Fruit fly (Drosophila melanogaster) whole organism, wandering third instar larva: ENCODE data around the gene lectin-37Da.
A peak's percentile ranks its signal among the peaks of the same experiment; 100 is the strongest.

Experiments
- Abd-B ChIP-seq: fragments of >200 bp; optimal IDR thresholded peaks from 2 replicates; lab custom pipeline; 2017; ENCODE audit warnings: missing biosample characterization, missing genetic modification characterization
- CG32264 ChIP-seq: fragments of 200-800 bp; sonication (Bioruptor generic); optimal IDR thresholded peaks from 2 replicates; lab custom pipeline; 2016; ENCODE audit warnings: missing biosample characterization, missing genetic modification characterization
- CG9705 ChIP-seq: fragments of 200-800 bp; sonication (Bioruptor generic); optimal IDR thresholded peaks from 2 replicates; lab custom pipeline; 2018; ENCODE audit warnings: missing biosample characterization, mild to moderate bottlenecking, missing genetic modification characterization
- Dfd ChIP-seq: fragments of >200 bp; optimal IDR thresholded peaks from 2 replicates; lab custom pipeline; 2017; ENCODE audit warnings: missing biosample characterization, missing genetic modification characterization
- Dif ChIP-seq: fragments of 200-275, 200-300 bp; sonication (Bioruptor generic); optimal IDR thresholded peaks from 2 replicates; lab custom pipeline; 2018; ENCODE audit warnings: missing biosample characterization, missing genetic modification characterization; ENCODE audit not compliant: partially characterized antibody
- GATAd ChIP-seq: sonication (Bioruptor generic); optimal IDR thresholded peaks from 2 replicates; lab custom pipeline; 2016; ENCODE audit warnings: missing biosample characterization, missing genetic modification characterization
- HLH106 ChIP-seq: fragments of 200-800 bp; optimal IDR thresholded peaks from 3 replicates; lab custom pipeline; 2019; ENCODE audit warnings: missing biosample characterization, mild to moderate bottlenecking, missing genetic modification characterization, moderate library complexity
- Hnf4 ChIP-seq: fragments of 200-800 bp; sonication (Bioruptor generic); optimal IDR thresholded peaks from 2 replicates; lab custom pipeline; 2016; ENCODE audit warnings: missing biosample characterization, mild to moderate bottlenecking, missing genetic modification characterization
- Hr83 ChIP-seq: fragments of 200-300 bp; sonication (Bioruptor generic); optimal IDR thresholded peaks from 2 replicates; lab custom pipeline; 2016; ENCODE audit warnings: missing biosample characterization, mild to moderate bottlenecking, missing genetic modification characterization, moderate library complexity; ENCODE audit not compliant: poor library complexity, severe bottlenecking
- Myc ChIP-seq: fragments of >200 bp; optimal IDR thresholded peaks from 2 replicates; lab custom pipeline; 2017
- N ChIP-seq: fragments of >200 bp; optimal IDR thresholded peaks from 2 replicates; lab custom pipeline; 2018; ENCODE audit warnings: missing biosample characterization, missing external identifiers, missing genetic modification characterization
- OdsH ChIP-seq: fragments of 200-800 bp; sonication (Bioruptor generic); optimal IDR thresholded peaks from 2 replicates; lab custom pipeline; 2016; ENCODE audit warnings: missing biosample characterization, mild to moderate bottlenecking, missing genetic modification characterization
- Sp1 ChIP-seq: fragments of 200-800 bp; sonication (Bioruptor generic); optimal IDR thresholded peaks from 3 replicates; lab custom pipeline; 2019; ENCODE audit warnings: missing biosample characterization, mild to moderate bottlenecking, missing genetic modification characterization, moderate library complexity
- Vsx2 ChIP-seq: fragments of 200-300, 225-300 bp; sonication (Bioruptor generic); optimal IDR thresholded peaks from 2 replicates; lab custom pipeline; 2018; ENCODE audit warnings: missing biosample characterization, missing genetic modification characterization; ENCODE audit not compliant: partially characterized antibody
- br ChIP-seq: fragments of 200-800 bp; sonication (Bioruptor generic); optimal IDR thresholded peaks from 2 replicates; lab custom pipeline; 2016; ENCODE audit warnings: missing biosample characterization, missing genetic modification characterization
- brk ChIP-seq: fragments of 200-800 bp; sonication (Bioruptor generic); optimal IDR thresholded peaks from 2 replicates; lab custom pipeline; 2016; ENCODE audit warnings: missing biosample characterization, mild to moderate bottlenecking, missing genetic modification characterization
- dl ChIP-seq, 2 experiments: fragments of 175-275, 200-275 bp in 1 of 2; fragments of 200-275 bp in 1 of 2; sonication (Bioruptor generic); optimal IDR thresholded peaks; lab custom pipeline; 2018; ENCODE audit warnings: mild to moderate bottlenecking in 2 of 2, missing biosample characterization in 2 of 2, missing genetic modification characterization in 2 of 2, moderate library complexity in 2 of 2; ENCODE audit not compliant: partially characterized antibody in 2 of 2, insufficient read depth in 1 of 2
- dmrt93B ChIP-seq: fragments of 200-800 bp; sonication (Bioruptor generic); optimal IDR thresholded peaks from 2 replicates; lab custom pipeline; 2018; ENCODE audit warnings: missing biosample characterization, mild to moderate bottlenecking, missing genetic modification characterization
- ey ChIP-seq: fragments of 200-800 bp; sonication (Bioruptor generic); optimal IDR thresholded peaks from 2 replicates; lab custom pipeline; 2016; ENCODE audit warnings: missing biosample characterization, missing genetic modification characterization
- foxo ChIP-seq, 2 experiments: fragments of 200-800 bp; sonication (Bioruptor generic); optimal IDR thresholded peaks; 2 replicates in 1 of 2; 3 replicates in 1 of 2; lab custom pipeline; 2016 to 2017; ENCODE audit warnings: missing biosample characterization in 2 of 2, missing genetic modification characterization in 2 of 2
- fru ChIP-seq: fragments of 200-800 bp; sonication (Bioruptor generic); optimal IDR thresholded peaks from 3 replicates; lab custom pipeline; 2016; ENCODE audit warnings: missing biosample characterization, mild to moderate bottlenecking, missing genetic modification characterization
- h ChIP-seq: fragments of 200-800 bp; sonication (Bioruptor generic); optimal IDR thresholded peaks from 3 replicates; lab custom pipeline; 2016; ENCODE audit warnings: missing biosample characterization, mild to moderate bottlenecking, missing genetic modification characterization
- jim ChIP-seq: fragments of 175-275, 200-325 bp; sonication (Bioruptor generic); optimal IDR thresholded peaks from 2 replicates; lab custom pipeline; 2016; ENCODE audit warnings: missing biosample characterization, mild to moderate bottlenecking, missing genetic modification characterization
- lola ChIP-seq: fragments of >200 bp; optimal IDR thresholded peaks from 2 replicates; lab custom pipeline; 2017; ENCODE audit warnings: missing biosample characterization, missing genetic modification characterization
- pan ChIP-seq: fragments of >200 bp; optimal IDR thresholded peaks from 2 replicates; lab custom pipeline; 2017
- psq ChIP-seq: fragments of 200-800 bp; sonication (Bioruptor generic); optimal IDR thresholded peaks from 3 replicates; lab custom pipeline; 2017; ENCODE audit warnings: missing biosample characterization, mild to moderate bottlenecking, missing genetic modification characterization, moderate library complexity
- rgr ChIP-seq: fragments of 200-800 bp; sonication (Bioruptor generic); optimal IDR thresholded peaks from 3 replicates; lab custom pipeline; 2016; ENCODE audit warnings: missing biosample characterization, mild to moderate bottlenecking, missing genetic modification characterization
- sage ChIP-seq: fragments of 200-800 bp; sonication (Bioruptor generic); optimal IDR thresholded peaks from 2 replicates; lab custom pipeline; 2016; ENCODE audit warnings: missing biosample characterization, mild to moderate bottlenecking, missing genetic modification characterization
- sv ChIP-seq: fragments of 200-800 bp; sonication (Bioruptor generic); optimal IDR thresholded peaks from 3 replicates; lab custom pipeline; 2016; ENCODE audit warnings: missing biosample characterization, missing genetic modification characterization
- tai ChIP-seq: sonication (Bioruptor generic); optimal IDR thresholded peaks from 2 replicates; lab custom pipeline; 2016; ENCODE audit warnings: missing biosample characterization, missing genetic modification characterization
- usp ChIP-seq: fragments of >200 bp; optimal IDR thresholded peaks from 2 replicates; lab custom pipeline; 2017; ENCODE audit warnings: missing biosample characterization, missing genetic modification characterization
- woc ChIP-seq: sonication (Bioruptor generic); optimal IDR thresholded peaks from 2 replicates; lab custom pipeline; 2016; ENCODE audit warnings: missing biosample characterization, mild to moderate bottlenecking, missing genetic modification characterization

lectin-37Da gene

DNA sequence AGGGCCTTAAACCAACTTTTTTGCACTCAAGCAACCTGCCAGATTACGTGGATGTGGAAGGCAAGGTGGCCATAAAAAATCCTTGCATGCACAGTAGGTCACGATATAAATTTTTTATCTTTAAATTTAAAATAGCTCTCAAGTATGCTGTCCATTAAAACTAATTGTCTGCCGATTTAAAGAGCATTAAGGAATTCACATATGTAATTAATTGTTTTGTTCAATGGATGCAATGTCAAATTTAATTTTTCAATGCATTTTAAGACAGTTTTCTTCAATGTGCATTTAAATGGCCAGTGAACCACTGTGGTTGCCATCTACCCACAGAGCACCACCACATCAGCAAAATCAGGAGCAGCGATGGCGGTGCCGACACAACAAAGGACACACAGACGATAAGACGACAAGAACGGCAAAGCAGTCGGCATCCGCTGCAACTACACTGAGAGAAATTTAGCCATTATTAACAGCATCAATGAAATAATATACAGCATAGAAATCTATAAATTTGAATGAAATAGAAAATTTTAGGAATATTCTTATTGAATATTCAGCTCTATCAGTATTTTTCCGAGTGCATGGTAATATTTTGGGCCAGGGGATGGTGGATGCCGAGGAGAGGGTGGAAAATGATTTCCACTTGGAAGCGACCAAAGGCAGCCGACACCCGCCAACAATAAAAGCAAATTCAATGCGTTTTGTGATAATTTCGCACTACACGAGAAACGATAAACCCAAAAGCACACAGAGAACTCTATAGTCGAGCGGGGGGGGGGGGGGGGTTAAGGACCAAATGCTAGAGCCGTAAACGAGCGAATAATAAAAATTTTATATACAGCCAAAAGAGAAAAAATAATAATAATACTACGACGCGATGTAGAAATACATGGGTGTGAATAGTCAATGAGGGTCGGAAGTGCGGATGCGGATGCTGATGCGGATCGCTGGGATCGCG, 40.7 kb upstream of the lectin-37Da start:
- peak; percentile 34 for TF ChIP-seq OdsH (GFP tag; lab: Kevin White, UChicago)
- TF ChIP-seq ey, result peak; percentile 28
- peak; percentile 10 for TF ChIP-seq dmrt93B (GFP tag; lab: Kevin White, UChicago)
- no peak for TF ChIP-seq N (GFP tag; lab: Kevin White, UChicago)
- no peak for TF ChIP-seq tai (GFP tag; lab: Kevin White, UChicago)
- TF ChIP-seq jim (GFP tag; lab: Kevin White, UChicago), result no peak
- TF ChIP-seq foxo (GFP tag; optimal IDR thresholded peaks at IDR 0.05; lab: Kevin White, UChicago), result peak in 1 of 2 experiments; percentile 48
- TF ChIP-seq psq (GFP tag; lab: Kevin White, UChicago), result peak; percentile 1
- TF ChIP-seq woc (GFP tag; lab: Kevin White, UChicago), result peak; percentile 3
- TF ChIP-seq dl (GFP tag; optimal IDR thresholded peaks at IDR 0.05; lab: Kevin White, UChicago; ENCODE audit: insufficient read depth in 1 of 2, partially characterized antibody in 2 of 2), result no peak
- TF ChIP-seq brk (GFP tag; lab: Kevin White, UChicago), result no peak
- TF ChIP-seq br (GFP tag; lab: Kevin White, UChicago), result peak; percentile 17
- TF ChIP-seq Sp1 (GFP tag; lab: Kevin White, UChicago), result peak; percentile 37
- peak; percentile 26 for TF ChIP-seq sv
- peak; percentile 54 for TF ChIP-seq HLH106 (tag; lab: Kevin White, UChicago)
- peak; percentile 24 for TF ChIP-seq h (GFP tag; lab: Kevin White, UChicago)
- TF ChIP-seq rgr (GFP tag; lab: Kevin White, UChicago), result peak; percentile 50
- no peak for TF ChIP-seq Hr83 (GFP tag; lab: Kevin White, UChicago)
- TF ChIP-seq pan (lab: Kevin White, UChicago), result no peak
- TF ChIP-seq Dfd (GFP tag; lab: Kevin White, UChicago), result peak; percentile 29
- TF ChIP-seq fru (GFP tag; lab: Kevin White, UChicago), result peak; percentile 46

- TF ChIP-seq CG9705 (GFP tag; lab: Kevin White, UChicago) (no peak), Myc (lab: Kevin White, UChicago) (peak; percentile 37)
These were observed 39.5 kb upstream of the lectin-37Da start for dm6 chr2L:19378620-19379019.

DNA sequence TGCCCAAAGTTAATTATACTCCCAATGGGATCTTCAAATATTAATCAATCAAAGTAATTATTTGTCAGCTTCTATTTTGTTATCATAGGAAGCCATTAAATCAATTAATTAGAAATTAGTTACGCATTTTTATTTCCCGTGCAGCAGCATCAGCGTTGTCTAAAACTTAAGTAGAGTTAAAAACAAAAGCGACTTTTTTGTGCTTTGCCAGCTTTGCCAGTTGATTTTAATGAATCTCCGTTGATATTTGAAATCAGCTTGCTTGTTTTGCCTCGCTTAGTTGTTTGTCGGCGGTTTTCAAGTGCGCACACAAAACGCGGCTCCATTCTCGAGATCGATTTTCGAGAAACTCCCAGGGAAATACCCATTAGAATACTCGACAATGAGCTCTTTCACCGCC, 37.5 kb upstream of the lectin-37Da start, which contains the start of gene CG17350:
TSS of gene CG17350 (plus strand) at position 301 of the 400 bp plus-strand sequence.
- TF ChIP-seq ey (no peak), dl (GFP tag; optimal IDR thresholded peaks at IDR 0.05; lab: Kevin White, UChicago; ENCODE audit: insufficient read depth in 1 of 2, partially characterized antibody in 2 of 2) (no peak), Abd-B (GFP tag; lab: Kevin White, UChicago) (no peak), foxo (GFP tag; optimal IDR thresholded peaks at IDR 0.05; lab: Kevin White, UChicago) (no peak), usp (GFP tag; lab: Kevin White, UChicago) (no peak), Vsx2 (GFP tag; lab: Kevin White, UChicago) (no peak), OdsH (GFP tag; lab: Kevin White, UChicago) (no peak), GATAd (GFP tag; lab: Kevin White, UChicago) (no peak), woc (GFP tag; lab: Kevin White, UChicago) (no peak), Hnf4 (GFP tag; lab: Kevin White, UChicago) (no peak), N (GFP tag; lab: Kevin White, UChicago) (no peak), lola (GFP tag; lab: Kevin White, UChicago) (no peak), Hr83 (GFP tag; lab: Kevin White, UChicago) (no peak), Dif (no peak), jim (GFP tag; lab: Kevin White, UChicago) (no peak), CG32264 (GFP tag; lab: Kevin White, UChicago) (no peak)

dm6 chr2L:19382353-19382752, 35.8 kb upstream of the lectin-37Da start:
- TF ChIP-seq Vsx2 (GFP tag; lab: Kevin White, UChicago) (no peak), ey (no peak), h (GFP tag; lab: Kevin White, UChicago) (no peak), tai (GFP tag; lab: Kevin White, UChicago) (no peak), Dif (no peak), brk (GFP tag; lab: Kevin White, UChicago) (no peak), sage (no peak), Abd-B (GFP tag; lab: Kevin White, UChicago) (no peak), psq (GFP tag; lab: Kevin White, UChicago) (no peak), rgr (GFP tag; lab: Kevin White, UChicago) (no peak)
